Fruit fly (Drosophila melanogaster): ENCODE measurements around the gene H2.0.

DNA sequence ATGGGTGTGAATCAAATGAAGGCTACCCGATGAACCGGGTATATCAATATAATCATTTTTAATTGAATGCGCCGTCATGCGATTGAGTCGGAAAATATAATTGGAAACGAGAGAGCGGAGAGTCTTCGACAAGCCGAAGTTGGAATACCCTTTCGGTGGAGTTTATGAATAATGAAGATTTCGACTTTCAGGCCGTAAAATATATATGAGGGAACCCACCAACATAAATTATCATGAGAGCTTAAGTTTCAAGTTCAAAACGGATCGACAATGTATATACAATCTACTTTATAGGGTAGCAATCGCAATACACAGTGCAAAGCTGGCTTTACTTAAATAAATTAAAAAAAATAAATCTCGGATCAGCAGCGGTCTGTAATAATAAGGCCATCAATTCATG lies 12.6 kb upstream of the H2.0 start:
- no peak for TF ChIP-seq CG10348 (GFP tag; IDR thresholded peaks at IDR 0.05)
- no peak for TF ChIP-seq gl (tag; optimal IDR thresholded peaks at IDR 0.05)
- TF ChIP-seq CG32121 (GFP tag; IDR thresholded peaks at IDR 0.05): no peak
- TF ChIP-seq CG14655 (GFP tag; optimal IDR thresholded peaks at IDR 0.05): no peak
